Fruit fly (Drosophila melanogaster) whole organism, embryonic: ENCODE data around the gene deltaCOP.

Experiments used
- Aef1 ChIP-seq: fragments of 200-800 bp; sonication (Bioruptor generic); IDR thresholded peaks from 3 replicates; pipeline ENCODE4 v1.3.6; 2022; ENCODE audit warnings: missing biosample characterization, missing genetic modification characterization
- Awh ChIP-seq: fragments of 200-800 bp; sonication (Bioruptor generic); IDR thresholded peaks from 2 replicates; pipeline ENCODE4, ENCODE4 v1.3.6; 2022; ENCODE audit warnings: missing biosample characterization, missing genetic modification characterization
- CG10431 ChIP-seq: fragments of 200-800 bp; sonication (Bioruptor generic); optimal IDR thresholded peaks from 3 replicates; lab custom pipeline; 2018; ENCODE audit warnings: missing biosample characterization, mild to moderate bottlenecking, missing genetic modification characterization
- CG10959 ChIP-seq: fragments of 200-800 bp; sonication (Bioruptor generic); IDR thresholded peaks from 2 replicates; pipeline ENCODE4 v1.3.6; 2022; ENCODE audit warnings: missing biosample characterization, missing genetic modification characterization
- CG11723 ChIP-seq: fragments of 200-800 bp; sonication (Bioruptor generic); optimal IDR thresholded peaks from 2 replicates; lab custom pipeline; 2017; ENCODE audit warnings: missing biosample characterization, mild to moderate bottlenecking, missing genetic modification characterization
- CG13287 ChIP-seq: fragments of 200-800 bp; sonication (Bioruptor generic); IDR thresholded peaks from 2 replicates; pipeline ENCODE4 v1.3.6; 2022; ENCODE audit warnings: missing biosample characterization, missing genetic modification characterization; ENCODE audit not compliant: partially characterized antibody
- CG13624 ChIP-seq: fragments of 200-800 bp; sonication (Bioruptor generic); optimal IDR thresholded peaks from 2 replicates; lab custom pipeline; 2016; ENCODE audit warnings: missing biosample characterization, missing genetic modification characterization
- CG14050 ChIP-seq: fragments of 200-800 bp; sonication (Bioruptor generic); IDR thresholded peaks from 3 replicates; pipeline ENCODE4 v1.3.6; 2022; ENCODE audit warnings: missing biosample characterization, missing genetic modification characterization
- CG14965 ChIP-seq: fragments of 200-800 bp; sonication (Bioruptor generic); optimal IDR thresholded peaks from 2 replicates; lab custom pipeline; 2016; ENCODE audit warnings: missing biosample characterization, missing genetic modification characterization, borderline replicate concordance
- CG17612 ChIP-seq: fragments of 200-800 bp; sonication (Bioruptor generic); IDR thresholded peaks from 2 replicates; pipeline ENCODE4 v1.3.6; 2022; ENCODE audit warnings: missing biosample characterization, missing genetic modification characterization
- CG2712 ChIP-seq: fragments of 200-800 bp; optimal IDR thresholded peaks from 3 replicates; lab custom pipeline; 2019; ENCODE audit warnings: missing biosample characterization, mild to moderate bottlenecking, missing genetic modification characterization, moderate library complexity
- CG30020 ChIP-seq: fragments of 200-800 bp; optimal IDR thresholded peaks from 2 replicates; lab custom pipeline; 2019; ENCODE audit warnings: missing biosample characterization, mild to moderate bottlenecking, missing genetic modification characterization, moderate library complexity
- CG43689 ChIP-seq: fragments of 200-800 bp; sonication (Bioruptor generic); IDR thresholded peaks from 2 replicates; pipeline ENCODE4 v1.3.6; 2022; ENCODE audit warnings: missing biosample characterization, missing genetic modification characterization
- CG8944 ChIP-seq: fragments of 200-800 bp; sonication (Bioruptor generic); optimal IDR thresholded peaks from 3 replicates; lab custom pipeline; 2016; ENCODE audit warnings: missing biosample characterization, missing genetic modification characterization
- CG9609 ChIP-seq: fragments of 200-800 bp; sonication (Bioruptor generic); optimal IDR thresholded peaks from 3 replicates; lab custom pipeline; 2016; ENCODE audit warnings: missing biosample characterization, missing genetic modification characterization
- CG9727 ChIP-seq: fragments of 200-800 bp; sonication (Bioruptor generic); optimal IDR thresholded peaks from 3 replicates; lab custom pipeline; 2017; ENCODE audit warnings: missing biosample characterization, mild to moderate bottlenecking, missing genetic modification characterization
- D ChIP-seq, 2 experiments: fragments of 200-800 bp in 1 of 2; fragments of >200 bp in 1 of 2; sonication (Bioruptor generic) in 1 of 2; optimal IDR thresholded peaks; 2 replicates in 1 of 2; 3 replicates in 1 of 2; lab custom pipeline; 2017; ENCODE audit warnings: mild to moderate bottlenecking in 1 of 2, missing biosample characterization in 1 of 2, missing genetic modification characterization in 1 of 2, missing genetic modification reagents in 1 of 2
- D19A ChIP-seq: fragments of 200-800 bp; optimal IDR thresholded peaks from 3 replicates; lab custom pipeline; 2019; ENCODE audit warnings: missing biosample characterization, mild to moderate bottlenecking, missing genetic modification characterization, moderate library complexity
- Dfd ChIP-seq, 2 experiments: fragments of >200 bp; optimal IDR thresholded peaks; 2 replicates each; lab custom pipeline; 2017; ENCODE audit warnings: missing biosample characterization in 2 of 2, missing genetic modification characterization in 2 of 2
- Dll ChIP-seq: fragments of 200-800 bp; sonication (Bioruptor generic); IDR thresholded peaks from 4 replicates; pipeline ENCODE4 v1.3.6; 2022; ENCODE audit warnings: missing biosample characterization, missing genetic modification characterization; ENCODE audit not compliant: partially characterized antibody
- E2f2 ChIP-seq: fragments of 200-800 bp; sonication (Bioruptor generic); IDR thresholded peaks from 2 replicates; pipeline ENCODE4 v1.3.6; 2022; ENCODE audit warnings: missing biosample characterization, missing genetic modification characterization
- Fer3 ChIP-seq: fragments of 200-800 bp; sonication (Bioruptor generic); optimal IDR thresholded peaks from 2 replicates; lab custom pipeline; 2018; ENCODE audit warnings: missing biosample characterization, mild to moderate bottlenecking, missing genetic modification characterization, moderate library complexity
- Gsc ChIP-seq: fragments of 200-800 bp; sonication (Bioruptor generic); IDR thresholded peaks from 2 replicates; pipeline ENCODE4 v1.3.6; 2022; ENCODE audit warnings: missing biosample characterization, missing genetic modification characterization
- Jarid2 ChIP-seq: fragments of 200-800 bp; sonication (Bioruptor generic); optimal IDR thresholded peaks from 3 replicates; lab custom pipeline; 2017; ENCODE audit warnings: mild to moderate bottlenecking, missing biosample characterization, missing genetic modification reagents, missing genetic modification characterization
- Mad ChIP-seq: fragments of 200-800 bp; sonication (Bioruptor generic); optimal IDR thresholded peaks from 2 replicates; lab custom pipeline; 2016; ENCODE audit warnings: missing biosample characterization, missing genetic modification characterization
- Optix ChIP-seq: fragments of 200-800 bp; sonication (Bioruptor generic); IDR thresholded peaks from 3 replicates; pipeline ENCODE4 v1.3.6; 2022; ENCODE audit warnings: missing biosample characterization, missing genetic modification characterization
- Pdp1 ChIP-seq, 2 experiments: fragments of 200-800 bp; sonication (Bioruptor generic); optimal IDR thresholded peaks; 3 replicates each; lab custom pipeline; 2016; ENCODE audit warnings: missing biosample characterization in 2 of 2, missing genetic modification characterization in 2 of 2, mild to moderate bottlenecking in 1 of 2, moderate library complexity in 1 of 2
- Sin3A ChIP-seq: fragments of >200 bp; optimal IDR thresholded peaks from 2 replicates; lab custom pipeline; 2018
- ato ChIP-seq: fragments of 200-800 bp; sonication (Bioruptor generic); IDR thresholded peaks from 2 replicates; pipeline ENCODE4 v1.3.6; 2022; ENCODE audit warnings: missing biosample characterization, missing genetic modification characterization; ENCODE audit not compliant: partially characterized antibody
- bsh ChIP-seq, 2 experiments: fragments of 200-800 bp; sonication (Bioruptor generic); optimal IDR thresholded peaks; 2 replicates each; lab custom pipeline; 2017 to 2018; ENCODE audit warnings: mild to moderate bottlenecking in 2 of 2, missing biosample characterization in 2 of 2, missing genetic modification characterization in 2 of 2, moderate library complexity in 1 of 2
- disco-r ChIP-seq: fragments of 200-800 bp; sonication (Bioruptor generic); optimal IDR thresholded peaks from 2 replicates; lab custom pipeline; 2016; ENCODE audit warnings: missing biosample characterization, missing genetic modification characterization
- dm ChIP-seq: fragments of 200-800 bp; sonication (Bioruptor generic); optimal IDR thresholded peaks from 3 replicates; lab custom pipeline; 2016; ENCODE audit warnings: missing biosample characterization, missing genetic modification characterization
- dpn ChIP-seq, 2 experiments: fragments of 200-800 bp; sonication (Bioruptor generic); optimal IDR thresholded peaks; 3 replicates each; lab custom pipeline; 2016; ENCODE audit warnings: missing biosample characterization in 2 of 2, missing genetic modification characterization in 2 of 2
- gfzf ChIP-seq: fragments of 200-800 bp; sonication (Bioruptor generic); optimal IDR thresholded peaks from 2 replicates; lab custom pipeline; 2016; ENCODE audit warnings: missing biosample characterization, mild to moderate bottlenecking, missing genetic modification characterization, moderate library complexity
- gt ChIP-seq: fragments of 200-800 bp; sonication (Bioruptor generic); IDR thresholded peaks from 2 replicates; pipeline ENCODE4 v1.3.6; 2022; ENCODE audit warnings: missing biosample characterization, missing genetic modification characterization
- hbn ChIP-seq: fragments of 200-800 bp; sonication (Bioruptor generic); IDR thresholded peaks from 2 replicates; pipeline ENCODE4 v1.3.6; 2022; ENCODE audit warnings: missing biosample characterization, missing genetic modification characterization; ENCODE audit not compliant: partially characterized antibody
- hth ChIP-seq: fragments of >200 bp; optimal IDR thresholded peaks from 2 replicates; lab custom pipeline; 2017; ENCODE audit warnings: inconsistent platforms
- jumu ChIP-seq: fragments of 200-800 bp; sonication (Bioruptor generic); optimal IDR thresholded peaks from 3 replicates; lab custom pipeline; 2016; ENCODE audit warnings: missing biosample characterization, missing genetic modification characterization
- mld ChIP-seq: fragments of 200-800 bp; sonication (Bioruptor generic); IDR thresholded peaks from 3 replicates; pipeline ENCODE4 v1.3.6; 2022; ENCODE audit warnings: missing biosample characterization, missing genetic modification characterization; ENCODE audit not compliant: partially characterized antibody
- pb ChIP-seq: fragments of 200-800 bp; sonication (Bioruptor generic); optimal IDR thresholded peaks from 3 replicates; lab custom pipeline; 2016; ENCODE audit warnings: missing biosample characterization, missing genetic modification characterization
- pho ChIP-seq: fragments of 200-800 bp; sonication (Bioruptor generic); optimal IDR thresholded peaks from 2 replicates; lab custom pipeline; 2016; ENCODE audit warnings: missing biosample characterization, missing genetic modification characterization
- prd ChIP-seq, 3 experiments: fragments of >200 bp in 2 of 3; fragments of 200-800 bp in 1 of 3; sonication (Bioruptor generic) in 1 of 3; optimal IDR thresholded peaks in 2 of 3; IDR thresholded peaks in 1 of 3; 2 replicates in 2 of 3; 3 replicates in 1 of 3; pipeline versions ENCODE4 v1.3.6 to Lab custom; 2017 to 2022; ENCODE audit warnings: missing biosample characterization in 1 of 3, missing genetic modification characterization in 1 of 3
- row ChIP-seq: fragments of 200-800 bp; sonication (Bioruptor generic); IDR thresholded peaks from 3 replicates; pipeline ENCODE4 v1.3.6; 2022; ENCODE audit warnings: missing biosample characterization, missing genetic modification characterization
- sisA ChIP-seq: fragments of 200-800 bp; sonication (Bioruptor generic); IDR thresholded peaks from 2 replicates; pipeline ENCODE4 v1.3.6; 2022; ENCODE audit warnings: missing biosample characterization, missing genetic modification characterization
- toy ChIP-seq: fragments of 200-800 bp; sonication (Bioruptor generic); IDR thresholded peaks from 2 replicates; pipeline ENCODE4 v1.3.6; 2022; ENCODE audit warnings: missing biosample characterization, missing genetic modification characterization
- trh ChIP-seq: fragments of 200-800 bp; sonication (Bioruptor generic); optimal IDR thresholded peaks from 2 replicates; lab custom pipeline; 2016; ENCODE audit warnings: missing biosample characterization, missing genetic modification characterization
- twi ChIP-seq: fragments of 200-800 bp; optimal IDR thresholded peaks from 2 replicates; lab custom pipeline; 2019; ENCODE audit warnings: missing biosample characterization, mild to moderate bottlenecking, missing genetic modification characterization, moderate library complexity
- tx ChIP-seq: fragments of 200-800 bp; sonication (Bioruptor generic); optimal IDR thresholded peaks from 2 replicates; lab custom pipeline; 2016; ENCODE audit warnings: missing biosample characterization, missing genetic modification characterization
- yki ChIP-seq: fragments of >200 bp; optimal IDR thresholded peaks from 3 replicates; lab custom pipeline; 2018
- zen2 ChIP-seq: fragments of 200-800 bp; sonication (Bioruptor generic); IDR thresholded peaks from 3 replicates; pipeline ENCODE4 v1.3.6; 2022; ENCODE audit warnings: missing biosample characterization, missing genetic modification characterization; ENCODE audit not compliant: partially characterized antibody

Gene deltaCOP

dm6 chrX:1907727-1908264 is 46.2 kb upstream of the deltaCOP start, which contains the start of gene mip130 (continued):
- no peak for TF ChIP-seq CG8944 (GFP tag; lab: Kevin White, UChicago)
- peak; percentile 4 for TF ChIP-seq twi (tag; lab: Kevin White, UChicago)
- peak; percentile 4 for TF ChIP-seq dm (GFP tag; lab: Kevin White, UChicago)
- peak; percentile 82; the same call in 3 of the 4 replicates for TF ChIP-seq Dll (GFP tag; lab: Robert Waterston, UW)
- peak; percentile 61 for TF ChIP-seq jumu (GFP tag; lab: Kevin White, UChicago)
- no peak for TF ChIP-seq CG14965
- peak; percentile 12 for TF ChIP-seq CG10431 (GFP tag; lab: Kevin White, UChicago)
- TF ChIP-seq bsh (GFP tag; optimal IDR thresholded peaks at IDR 0.05; lab: Kevin White, UChicago), result peak in 1 of 2 experiments; percentile 42
- TF ChIP-seq mld (GFP tag; lab: Robert Waterston, UW), result 0 out of 3 replicates have a peak, but pooled peaks have one; percentile 46
- TF ChIP-seq hth (lab: Kevin White, UChicago), result no peak
- peak; percentile 91 for TF ChIP-seq D19A (tag; lab: Kevin White, UChicago)
- peak; percentile 23 for TF ChIP-seq gfzf (GFP tag; lab: Kevin White, UChicago)
- TF ChIP-seq pho (GFP tag; lab: Kevin White, UChicago), result no peak
- no peak for TF ChIP-seq toy
- TF ChIP-seq pb (GFP tag; lab: Kevin White, UChicago), result peak; percentile 17
- TF ChIP-seq E2f2 (GFP tag; lab: Robert Waterston, UW), result peak; percentile 47; the same call in 1 of the 2 replicates
- peak; percentile 17; the same call in 1 of the 3 replicates for TF ChIP-seq Optix
- no peak for TF ChIP-seq disco-r (GFP tag; lab: Kevin White, UChicago)
- peak; percentile 52; the same call in 2 of the 3 replicates for TF ChIP-seq Aef1
- TF ChIP-seq CG13624, result peak; percentile 57
- peak; percentile 55 for TF ChIP-seq sisA (GFP tag; lab: Robert Waterston, UW)
- TF ChIP-seq CG9609 (GFP tag; lab: Kevin White, UChicago), result no peak
- TF ChIP-seq yki (lab: Kevin White, UChicago), result no peak
- TF ChIP-seq Gsc (GFP tag; lab: Robert Waterston, UW), result no peak
- peak; percentile 31 to 40 for TF ChIP-seq dpn (GFP tag; optimal IDR thresholded peaks at IDR 0.05; lab: Kevin White, UChicago)
- TF ChIP-seq gt, result no peak
- TF ChIP-seq Pdp1 (GFP tag; optimal IDR thresholded peaks at IDR 0.05; lab: Kevin White, UChicago), result peak; percentile 21 to 40
- no peak for TF ChIP-seq CG10959
- TF ChIP-seq CG17612 (GFP tag; lab: Robert Waterston, UW), result no peak
- no peak for TF ChIP-seq Dfd (GFP tag; optimal IDR thresholded peaks at IDR 0.05; lab: Kevin White, UChicago)
- TF ChIP-seq ato, result no peak
- peak; percentile 92 for TF ChIP-seq row
- no peak for TF ChIP-seq prd (optimal IDR thresholded peaks at IDR 0.05; lab: Kevin White, UChicago)
- TF ChIP-seq prd (GFP tag; IDR thresholded peaks at IDR 0.05; lab: Robert Waterston, UW), result peak; percentile 40; the same call in 1 of the 3 replicates
- no peak for TF ChIP-seq D (optimal IDR thresholded peaks at IDR 0.05; lab: Kevin White, UChicago)
- TF ChIP-seq D (GFP tag; optimal IDR thresholded peaks at IDR 0.05; lab: Kevin White, UChicago), result no peak
- peak; percentile 52 for TF ChIP-seq CG9727 (GFP tag; lab: Kevin White, UChicago)
- peak; percentile 61; the same call in 1 of the 3 replicates for TF ChIP-seq zen2 (GFP tag; lab: Robert Waterston, UW)
- 0 out of 3 replicates have a peak, but pooled peaks have one; percentile 27 for TF ChIP-seq CG14050 (GFP tag; lab: Robert Waterston, UW)
- TF ChIP-seq CG2712 (tag; lab: Kevin White, UChicago), result peak; percentile 56
- peak; percentile 13 for TF ChIP-seq Fer3 (tag; lab: Kevin White, UChicago)
- no peak for TF ChIP-seq Awh (GFP tag; lab: Robert Waterston, UW)
- TF ChIP-seq Sin3A (lab: Kevin White, UChicago), result peak; percentile 58
- no peak for TF ChIP-seq Jarid2 (GFP tag; lab: Kevin White, UChicago)
- peak; percentile 5 for TF ChIP-seq CG11723 (GFP tag; lab: Kevin White, UChicago)
- peak; percentile 12 for TF ChIP-seq CG30020 (tag; lab: Kevin White, UChicago)
- TF ChIP-seq tx (GFP tag; lab: Kevin White, UChicago), result no peak
- TF ChIP-seq CG43689 (GFP tag; lab: Robert Waterston, UW), result no peak
- no peak for TF ChIP-seq trh (GFP tag; lab: Kevin White, UChicago)
- no peak for TF ChIP-seq Mad (GFP tag; lab: Kevin White, UChicago)
- TF ChIP-seq CG13287 (GFP tag; lab: Robert Waterston, UW), result peak; percentile 81
- peak; percentile 71 for TF ChIP-seq hbn
